Worm (Caenorhabditis elegans): ENCODE results near the gene Y17G7B.22.

The Y17G7B.22 gene

ce11 chrII:12081454-12081853 lies 13.6 kb downstream of the Y17G7B.22 start:
- TF ChIP-seq lsy-2 (tag; optimal IDR thresholded peaks at IDR 0.05) (peak in 1 of 2 experiments; percentile 33), dve-1 (tag; optimal IDR thresholded peaks at IDR 0.05; ENCODE audit: insufficient read depth) (peak; percentile 52), nhr-11 (tag; optimal IDR thresholded peaks at IDR 0.05) (no peak)

- no peak for TF ChIP-seq lin-1 (GFP tag; IDR thresholded peaks at IDR 0.05)
- no peak for TF ChIP-seq ceh-44 (GFP tag; IDR thresholded peaks at IDR 0.05)
- no peak for TF ChIP-seq mdl-1 (tag; optimal IDR thresholded peaks at IDR 0.05)
- TF ChIP-seq skn-1 (tag; optimal IDR thresholded peaks at IDR 0.05): no peak
- no peak for TF ChIP-seq ceh-82 (tag; optimal IDR thresholded peaks at IDR 0.05)
- no peak for TF ChIP-seq sdz-12 (GFP tag; optimal IDR thresholded peaks at IDR 0.05)
- TF ChIP-seq lin-13 (GFP tag; optimal IDR thresholded peaks at IDR 0.05): no peak
- no peak for TF ChIP-seq zip-2 (tag; optimal IDR thresholded peaks at IDR 0.05)
- peak; percentile 53 for TF ChIP-seq lin-38 (GFP tag; IDR thresholded peaks at IDR 0.05)
- no peak for TF ChIP-seq gei-8 (GFP tag; optimal IDR thresholded peaks at IDR 0.05)
- TF ChIP-seq lsy-2 (tag; optimal IDR thresholded peaks at IDR 0.05): peak in 1 of 2 experiments; percentile 43
- no peak for TF ChIP-seq ceh-62 (tag; optimal IDR thresholded peaks at IDR 0.05)
- TF ChIP-seq tra-1 (GFP tag; IDR thresholded peaks at IDR 0.05): 0 out of 2 replicates have a peak, but pooled peaks have one; percentile 7
- TF ChIP-seq lin-29 (GFP tag; IDR thresholded peaks at IDR 0.05): no peak
- no peak for TF ChIP-seq R02D3.7 (tag; optimal IDR thresholded peaks at IDR 0.05)
- no peak for TF ChIP-seq Y75B8A.6 (GFP tag; IDR thresholded peaks at IDR 0.05)
- TF ChIP-seq pha-4 (GFP tag; IDR thresholded peaks at IDR 0.05): no peak
- no peak for TF ChIP-seq pha-4 (tag; optimal IDR thresholded peaks at IDR 0.05)
- no peak for TF ChIP-seq spr-1 (tag; optimal IDR thresholded peaks at IDR 0.05)
- no peak for TF ChIP-seq ceh-32 (tag; optimal IDR thresholded peaks at IDR 0.05; ENCODE audit: poor library complexity)
- no peak for TF ChIP-seq ZK337.2 (GFP tag; IDR thresholded peaks at IDR 0.05)
- TF ChIP-seq hlh-30 (tag; optimal IDR thresholded peaks at IDR 0.05; ENCODE audit: insufficient read depth): no peak
Measured at ce11 chrII:12088833-12089232, 21.0 kb downstream of the Y17G7B.22 start, which contains the start of gene cnt-1. TSS of gene cnt-1 (minus strand) at chrII:12088868.

- peak; percentile 9 for TF ChIP-seq cey-2 (tag; optimal IDR thresholded peaks at IDR 0.05; ENCODE audit: borderline replicate concordance, insufficient read depth)
- TF ChIP-seq fkh-10 (GFP tag; optimal IDR thresholded peaks at IDR 0.05): peak; percentile 77
- TF ChIP-seq ceh-62 (tag; optimal IDR thresholded peaks at IDR 0.05): no peak
- peak in 1 of 2 experiments; percentile 57 for TF ChIP-seq hif-1 (tag; optimal IDR thresholded peaks at IDR 0.05)
- TF ChIP-seq ceh-82 (tag; optimal IDR thresholded peaks at IDR 0.05): no peak
- TF ChIP-seq madf-9 (GFP tag; conservative IDR thresholded peaks at IDR 0.05): no peak
- peak; percentile 41 for TF ChIP-seq lin-38 (GFP tag; IDR thresholded peaks at IDR 0.05)
- TF ChIP-seq daf-16 (GFP tag; optimal IDR thresholded peaks at IDR 0.05): no peak
- TF ChIP-seq daf-16 (tag; optimal IDR thresholded peaks at IDR 0.05): peak; percentile 84
- TF ChIP-seq nhr-6 (tag; optimal IDR thresholded peaks at IDR 0.05): peak; percentile 60
- TF ChIP-seq mdl-1 (tag; optimal IDR thresholded peaks at IDR 0.05): peak; percentile 39 to 75
- TF ChIP-seq set-16 (GFP tag; IDR thresholded peaks at IDR 0.05): no peak
- TF ChIP-seq ces-1 (GFP tag; optimal IDR thresholded peaks at IDR 0.05): peak; percentile 83
- peak in 1 of 2 experiments; percentile 73 for TF ChIP-seq lsy-2 (tag; optimal IDR thresholded peaks at IDR 0.05)
- no peak for TF ChIP-seq lim-7 (GFP tag; IDR thresholded peaks at IDR 0.05)
- TF ChIP-seq hlh-30 (tag; optimal IDR thresholded peaks at IDR 0.05; ENCODE audit: insufficient read depth): peak; percentile 47
- peak; percentile 60 for TF ChIP-seq hmg-1.1 (GFP tag; IDR thresholded peaks at IDR 0.05)
- TF ChIP-seq nhr-28 (tag; optimal IDR thresholded peaks at IDR 0.05): peak; percentile 61
- TF ChIP-seq pha-4 (GFP tag; IDR thresholded peaks at IDR 0.05): peak; percentile 46; the same call in 1 of the 2 replicates
- TF ChIP-seq pha-4 (tag; optimal IDR thresholded peaks at IDR 0.05): no peak
- peak; percentile 24 for TF ChIP-seq nhr-11 (tag; optimal IDR thresholded peaks at IDR 0.05)
- 0 out of 2 replicates have a peak, but pooled peaks have one; percentile 50 for TF ChIP-seq tra-1 (GFP tag; IDR thresholded peaks at IDR 0.05)
- no peak for TF ChIP-seq daf-12 (tag; optimal IDR thresholded peaks at IDR 0.05)
- peak; percentile 75 for TF ChIP-seq dve-1 (tag; optimal IDR thresholded peaks at IDR 0.05; ENCODE audit: insufficient read depth)
- TF ChIP-seq hlh-11 (tag; optimal IDR thresholded peaks at IDR 0.05): peak; percentile 88
- peak; percentile 66 for TF ChIP-seq nhr-48 (tag; optimal IDR thresholded peaks at IDR 0.05)
- peak; percentile 58 for TF ChIP-seq rbr-2 (tag; optimal IDR thresholded peaks at IDR 0.05)
- peak; percentile 86 for TF ChIP-seq aha-1 (tag)
- peak; percentile 49 for TF ChIP-seq dpl-1 (GFP tag; optimal IDR thresholded peaks at IDR 0.05)
- peak; percentile 29 for TF ChIP-seq pqm-1 (tag; optimal IDR thresholded peaks at IDR 0.05)
- TF ChIP-seq lin-13 (GFP tag; optimal IDR thresholded peaks at IDR 0.05): no peak
- TF ChIP-seq ctbp-1 (GFP tag; IDR thresholded peaks at IDR 0.05): 0 out of 2 replicates have a peak, but pooled peaks have one; percentile 40
- TF ChIP-seq mep-1 (tag; optimal IDR thresholded peaks at IDR 0.05): peak; percentile 69
Measured at ce11 chrII:12089616-12090215, 21.9 kb downstream of the Y17G7B.22 start.

Measured in whole organism, L4 larva.